Fruit fly (Drosophila melanogaster) S2 (cell line): ENCODE data around the gene CG13049.

ENCODE experiments used
- CG8478 ChIP-seq: fragments of >200 bp; optimal IDR thresholded peaks from 2 replicates; lab custom pipeline; 2018
- CTCF ChIP-seq, 2 experiments: fragments of >200 bp; optimal IDR thresholded peaks; 2 replicates each; lab custom pipeline; 2018

DNA sequence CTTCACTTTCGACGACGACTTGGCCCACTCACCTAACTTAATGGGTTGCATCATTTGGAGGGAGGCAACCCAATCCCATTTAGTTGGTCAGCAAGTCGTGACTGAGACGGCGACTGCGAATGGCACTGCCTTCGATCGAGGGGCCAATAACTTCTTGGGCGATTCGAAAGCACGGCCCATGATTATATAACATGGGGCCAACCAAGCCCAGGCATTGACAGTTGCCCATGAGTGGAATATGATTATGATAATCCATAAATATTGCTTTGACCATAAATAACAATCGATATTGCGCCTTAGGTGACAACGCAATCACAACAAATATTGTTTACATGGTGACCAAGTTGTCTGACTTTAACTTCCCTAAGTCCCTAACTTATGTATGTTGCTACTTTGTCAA is 2.1 kb upstream of the CG13049 start, which contains the start of gene CG13048:
- TF ChIP-seq CG8478: no peak
- no peak for TF ChIP-seq CTCF (optimal IDR thresholded peaks at IDR 0.05; lab: Kevin White, UChicago)
